Worm (Caenorhabditis elegans): ENCODE data around the gene F32D8.5.

- no peak for TF ChIP-seq nhr-237 (tag; optimal IDR thresholded peaks at IDR 0.05)
- TF ChIP-seq pha-4 (tag; optimal IDR thresholded peaks at IDR 0.05), result no peak
- no peak for TF ChIP-seq snpc-4 (tag; optimal IDR thresholded peaks at IDR 0.05)
- no peak for TF ChIP-seq unc-62 (GFP tag; optimal IDR thresholded peaks at IDR 0.05)
- TF ChIP-seq elt-3 (tag; optimal IDR thresholded peaks at IDR 0.05), result no peak
- TF ChIP-seq elt-1 (tag; optimal IDR thresholded peaks at IDR 0.05; ENCODE audit: borderline replicate concordance, insufficient read depth), result no peak
- TF ChIP-seq lin-13 (tag; optimal IDR thresholded peaks at IDR 0.05), result no peak
- no peak for TF ChIP-seq hlh-1 (tag; optimal IDR thresholded peaks at IDR 0.05)
- no peak for TF ChIP-seq ztf-11 (tag; optimal IDR thresholded peaks at IDR 0.05)
- peak; percentile 28 for TF ChIP-seq ces-1 (GFP tag; optimal IDR thresholded peaks at IDR 0.05)
- no peak for TF ChIP-seq sem-2 (GFP tag; optimal IDR thresholded peaks at IDR 0.05)
- TF ChIP-seq ceh-83 (GFP tag; optimal IDR thresholded peaks at IDR 0.05), result no peak
- no peak for TF ChIP-seq ham-2 (GFP tag; optimal IDR thresholded peaks at IDR 0.05)
Measured at ce11 chrV:10944903-10945302, 50.3 kb downstream of the F32D8.5 start.

All from whole organism, mixed stage, embryonic.